Worm (Caenorhabditis elegans) whole organism, late embryonic: Measurements from ENCODE around the gene nhl-2.

Experiments used
- Y22D7AL.16 ChIP-seq: sonication (generic microtip); optimal IDR thresholded peaks from 2 replicates; lab custom pipeline; 2016; ENCODE audit warnings: missing genetic modification characterization, missing compliant biosample characterization
- ahr-1 ChIP-seq: sonication (generic microtip); optimal IDR thresholded peaks from 2 replicates; lab custom pipeline; 2016; ENCODE audit warnings: missing genetic modification characterization, missing compliant biosample characterization
- ceh-18 ChIP-seq: sonication (generic microtip); optimal IDR thresholded peaks from 2 replicates; lab custom pipeline; 2016; ENCODE audit warnings: missing genetic modification characterization, missing compliant biosample characterization
- ceh-19 ChIP-seq: fragments of 200-800 bp; sonication (Bioruptor generic); optimal IDR thresholded peaks from 2 replicates; lab custom pipeline; 2018; ENCODE audit warnings: mild to moderate bottlenecking, missing genetic modification characterization, missing compliant biosample characterization
- ceh-2 ChIP-seq: sonication (generic microtip); optimal IDR thresholded peaks from 2 replicates; lab custom pipeline; 2016; ENCODE audit warnings: missing genotype, missing genetic modification characterization, missing compliant biosample characterization
- ceh-30 ChIP-seq: fragments of 150-350 bp; optimal IDR thresholded peaks from 2 replicates; lab custom pipeline; 2014; ENCODE audit warnings: missing biosample characterization, missing genetic modification characterization
- ceh-31 ChIP-seq: sonication (generic microtip); optimal IDR thresholded peaks from 2 replicates; lab custom pipeline; 2016; ENCODE audit warnings: missing genetic modification characterization, missing compliant biosample characterization
- ceh-45 ChIP-seq: fragments of 200-800 bp; sonication (Bioruptor generic); IDR thresholded peaks from 2 replicates; pipeline ENCODE4 v1.3.6; 2022; ENCODE audit warnings: missing genetic modification reagents, missing genetic modification characterization, missing compliant biosample characterization
- ceh-48 ChIP-seq: sonication (generic microtip); optimal IDR thresholded peaks from 2 replicates; lab custom pipeline; 2016; ENCODE audit warnings: missing genetic modification characterization, inconsistent platforms, missing compliant biosample characterization
- ceh-9 ChIP-seq: sonication (generic microtip); optimal IDR thresholded peaks from 2 replicates; lab custom pipeline; 2016; ENCODE audit warnings: mild to moderate bottlenecking, missing genetic modification characterization, inconsistent platforms, missing compliant biosample characterization
- che-1 ChIP-seq: sonication (generic microtip); optimal IDR thresholded peaks from 2 replicates; lab custom pipeline; 2016; ENCODE audit warnings: mild to moderate bottlenecking, missing genetic modification characterization, missing compliant biosample characterization
- dve-1 ChIP-seq: sonication (generic microtip); optimal IDR thresholded peaks from 2 replicates; lab custom pipeline; 2017; ENCODE audit warnings: antibody characterized with exemption, mild to moderate bottlenecking, missing genetic modification characterization, missing compliant biosample characterization
- elt-2 ChIP-seq: sonication (generic microtip); optimal IDR thresholded peaks from 2 replicates; lab custom pipeline; 2016; ENCODE audit warnings: missing genetic modification reagents, missing genetic modification characterization, missing compliant biosample characterization
- ets-4 ChIP-seq: sonication (generic microtip); optimal IDR thresholded peaks from 2 replicates; lab custom pipeline; 2016; ENCODE audit warnings: missing genetic modification characterization, missing compliant biosample characterization
- fax-1 ChIP-seq: sonication (generic microtip); optimal IDR thresholded peaks from 2 replicates; lab custom pipeline; 2016; ENCODE audit warnings: missing genotype, missing genetic modification characterization, missing compliant biosample characterization
- fkh-6 ChIP-seq: sonication (generic microtip); optimal IDR thresholded peaks from 2 replicates; lab custom pipeline; 2016; ENCODE audit warnings: missing genetic modification characterization, missing compliant biosample characterization
- hlh-15 ChIP-seq: sonication (generic microtip); optimal IDR thresholded peaks from 2 replicates; lab custom pipeline; 2016; ENCODE audit warnings: missing genetic modification characterization, missing compliant biosample characterization
- hlh-30 ChIP-seq: sonication (generic microtip); optimal IDR thresholded peaks from 2 replicates; lab custom pipeline; 2017; ENCODE audit warnings: antibody characterized with exemption, missing genetic modification characterization, missing compliant biosample characterization; ENCODE audit not compliant: insufficient read depth
- mec-3 ChIP-seq: sonication (generic microtip); optimal IDR thresholded peaks from 2 replicates; lab custom pipeline; 2016; ENCODE audit warnings: borderline replicate concordance, missing genetic modification characterization, missing compliant biosample characterization
- nfya-1 ChIP-seq: sonication (generic microtip); optimal IDR thresholded peaks from 2 replicates; lab custom pipeline; 2017; ENCODE audit warnings: missing genetic modification characterization, mild to moderate bottlenecking, missing compliant biosample characterization, antibody characterized with exemption, moderate library complexity
- nhr-232 ChIP-seq: sonication (generic microtip); optimal IDR thresholded peaks from 2 replicates; lab custom pipeline; 2016; ENCODE audit warnings: missing genetic modification characterization, missing compliant biosample characterization
- npax-4 ChIP-seq: sonication (generic microtip); optimal IDR thresholded peaks from 2 replicates; lab custom pipeline; 2016; ENCODE audit warnings: missing genetic modification characterization, missing compliant biosample characterization
- odd-2 ChIP-seq: sonication (generic microtip); optimal IDR thresholded peaks from 2 replicates; lab custom pipeline; 2017; ENCODE audit warnings: antibody characterized with exemption, mild to moderate bottlenecking, missing genetic modification characterization, missing compliant biosample characterization
- pag-3 ChIP-seq: sonication (generic microtip); optimal IDR thresholded peaks from 2 replicates; lab custom pipeline; 2016; ENCODE audit warnings: missing compliant biosample characterization, missing genetic modification characterization, borderline replicate concordance
- pat-9 ChIP-seq: fragments of 200-800 bp; sonication (Bioruptor generic); optimal IDR thresholded peaks from 2 replicates; lab custom pipeline; 2018; ENCODE audit warnings: mild to moderate bottlenecking, missing genetic modification characterization, moderate library complexity, missing compliant biosample characterization
- pros-1 ChIP-seq: fragments of 150-350 bp; optimal IDR thresholded peaks from 2 replicates; lab custom pipeline; 2014; ENCODE audit warnings: missing biosample characterization, missing genetic modification reagents, missing genetic modification characterization
- syd-9 ChIP-seq: sonication (generic microtip); optimal IDR thresholded peaks from 2 replicates; lab custom pipeline; 2016; ENCODE audit warnings: mild to moderate bottlenecking, missing genetic modification characterization, moderate library complexity, missing compliant biosample characterization
- tbx-7 ChIP-seq: sonication (generic microtip); optimal IDR thresholded peaks from 2 replicates; lab custom pipeline; 2016; ENCODE audit warnings: missing genotype, missing genetic modification characterization, missing compliant biosample characterization
- ttx-3 ChIP-seq: sonication (generic microtip); optimal IDR thresholded peaks from 2 replicates; lab custom pipeline; 2016; ENCODE audit warnings: missing genetic modification reagents, missing genetic modification characterization, missing compliant biosample characterization
- unc-86 ChIP-seq: sonication (generic microtip); optimal IDR thresholded peaks from 2 replicates; lab custom pipeline; 2016; ENCODE audit warnings: missing genetic modification characterization, missing compliant biosample characterization
- zip-5 ChIP-seq: sonication (generic microtip); optimal IDR thresholded peaks from 2 replicates; lab custom pipeline; 2016; ENCODE audit warnings: missing genetic modification characterization, missing compliant biosample characterization
- ztf-16 ChIP-seq: sonication (generic microtip); optimal IDR thresholded peaks from 2 replicates; lab custom pipeline; 2017; ENCODE audit warnings: missing genetic modification characterization, missing compliant biosample characterization

nhl-2 gene

DNA sequence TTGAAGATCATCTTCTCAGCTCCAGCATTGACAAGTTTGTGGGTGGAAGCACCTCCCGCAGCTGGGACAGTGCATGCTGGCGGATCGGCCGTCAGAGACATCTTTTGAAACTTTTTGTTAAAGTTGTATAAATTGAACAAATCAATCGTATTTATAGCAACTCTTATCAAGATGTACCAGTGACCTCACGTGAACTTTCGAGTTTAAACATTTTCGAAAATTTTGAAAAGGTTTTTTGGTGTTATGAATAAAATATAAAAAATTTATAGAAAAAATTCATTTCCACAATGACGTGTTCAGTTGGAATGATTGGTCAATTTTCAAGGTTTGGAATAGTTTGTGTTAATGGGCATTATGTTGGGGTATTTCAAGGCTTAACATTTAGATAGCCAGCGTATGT, 30.2 kb downstream of the nhl-2 start, which contains the start of the genes msd-4 and C35D10.3:
Gene msd-4, minus strand, starts transcription at position 101 of the 400 bp plus-strand sequence.
Gene C35D10.3, plus strand, starts transcription at position 279 of the 400 bp plus-strand sequence.
- TF ChIP-seq mec-3 (tag; lab: Kevin White, UChicago): no peak

DNA sequence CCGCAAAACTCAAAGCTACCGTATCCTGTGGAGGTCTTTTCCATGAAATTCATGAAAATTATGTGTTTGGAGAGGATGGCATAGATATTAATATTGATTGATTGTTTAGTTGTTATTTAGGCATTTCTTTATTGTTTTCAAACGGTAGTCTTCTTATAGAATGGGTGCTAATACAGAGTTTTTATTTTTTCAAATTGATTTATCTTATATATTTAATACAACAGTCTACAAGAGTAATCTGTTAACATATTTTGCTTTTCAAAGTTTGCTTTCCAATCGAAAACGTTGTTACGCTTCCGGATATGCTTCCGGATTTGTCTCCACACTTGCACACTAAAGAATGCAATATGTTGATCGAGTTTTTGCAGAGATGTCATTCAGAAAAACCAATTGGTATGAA, 32.1 kb downstream of the nhl-2 start, which contains the start of gene C35D10.17:
Gene C35D10.17, plus strand, starts transcription at position 301 of the 400 bp plus-strand sequence.
- no peak for TF ChIP-seq ceh-19
- TF ChIP-seq che-1 (tag; lab: Kevin White, UChicago): no peak
- TF ChIP-seq pros-1 (tag; lab: Kevin White, UChicago): no peak

DNA sequence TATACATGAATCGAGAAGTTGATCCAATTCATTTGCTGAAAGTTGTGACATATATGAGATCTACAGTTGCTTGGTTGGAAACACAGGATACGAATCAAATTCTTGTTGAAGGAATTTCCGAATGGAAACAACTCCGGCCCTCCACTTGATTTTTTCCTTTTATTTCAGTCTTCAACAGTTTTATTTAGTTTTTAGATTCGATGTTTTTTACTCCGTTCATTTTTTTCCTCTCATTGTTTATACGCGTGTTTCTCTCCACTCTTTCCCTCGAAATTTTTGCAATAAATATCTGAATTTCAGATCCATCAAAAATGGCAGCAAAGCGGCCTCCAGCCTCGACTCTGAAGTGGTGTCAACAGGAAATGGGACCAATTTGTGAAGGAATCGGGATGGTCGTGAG, 35.8 kb downstream of the nhl-2 start, which contains the start of gene coq-8:
Gene coq-8, plus strand, starts transcription at position 301 of the 400 bp plus-strand sequence.
- TF ChIP-seq unc-86 (tag; lab: Kevin White, UChicago) (no peak), nhr-232 (no peak), odd-2 (tag; lab: Kevin White, UChicago) (no peak), ceh-45 (GFP tag; lab: Robert Waterston, UW) (no peak), mec-3 (tag; lab: Kevin White, UChicago) (no peak), ceh-19 (no peak), pag-3 (no peak), ttx-3 (tag; lab: Kevin White, UChicago) (no peak), ceh-18 (tag; lab: Kevin White, UChicago) (no peak), hlh-30 (tag; lab: Kevin White, UChicago) (no peak), syd-9 (tag; lab: Kevin White, UChicago) (no peak)

DNA sequence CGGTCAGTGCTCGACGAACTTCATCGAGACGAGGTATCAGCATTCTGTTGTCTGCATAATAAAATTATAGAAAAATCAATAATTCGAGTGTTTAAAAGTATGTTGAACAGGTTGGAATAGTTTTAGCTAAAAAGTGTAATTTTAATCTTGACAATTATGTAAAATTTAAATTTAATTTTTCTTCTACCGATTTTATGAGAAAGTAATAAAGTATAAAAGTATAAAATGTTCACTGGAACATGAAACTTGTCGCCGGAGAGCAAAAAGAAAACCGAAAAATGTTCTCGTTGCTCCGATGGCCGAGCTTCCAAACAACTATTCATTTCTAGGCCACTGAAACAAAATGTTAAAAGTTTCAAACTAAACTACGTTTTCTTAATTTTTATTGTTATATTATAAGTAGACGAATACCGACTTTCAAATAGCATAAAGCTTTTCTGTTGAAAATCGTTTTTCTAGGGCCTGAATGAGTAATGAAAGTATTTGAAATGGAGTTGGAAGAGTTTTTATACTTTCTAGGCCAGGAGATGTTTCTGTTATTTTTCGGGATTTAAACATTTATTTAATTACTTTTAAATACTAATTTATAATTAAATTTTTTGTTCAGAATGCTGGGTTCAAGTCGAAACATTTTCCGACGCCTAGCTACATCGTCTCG, 37.0 kb downstream of the nhl-2 start, which contains the start of the genes C35D10.10 and C35D10.5:
Gene C35D10.10, minus strand, starts transcription at position 51 of the 658 bp plus-strand sequence.
Gene C35D10.5, plus strand, starts transcription at position 608 of the 658 bp plus-strand sequence.
- TF ChIP-seq tbx-7 (tag; lab: Kevin White, UChicago) (peak; percentile 28), zip-5 (tag; lab: Kevin White, UChicago) (peak; percentile 31), ceh-19 (no peak), ceh-48 (tag; lab: Kevin White, UChicago) (no peak), dve-1 (tag; lab: Kevin White, UChicago) (no peak), fkh-6 (tag; lab: Kevin White, UChicago) (no peak), ceh-31 (tag; lab: Kevin White, UChicago) (peak; percentile 37), hlh-15 (tag; lab: Kevin White, UChicago) (no peak), ets-4 (tag; lab: Kevin White, UChicago) (peak; percentile 83), elt-2 (tag; lab: Kevin White, UChicago) (peak; percentile 13), ceh-2 (tag; lab: Kevin White, UChicago) (peak; percentile 66), fax-1 (tag; lab: Kevin White, UChicago) (no peak)

DNA sequence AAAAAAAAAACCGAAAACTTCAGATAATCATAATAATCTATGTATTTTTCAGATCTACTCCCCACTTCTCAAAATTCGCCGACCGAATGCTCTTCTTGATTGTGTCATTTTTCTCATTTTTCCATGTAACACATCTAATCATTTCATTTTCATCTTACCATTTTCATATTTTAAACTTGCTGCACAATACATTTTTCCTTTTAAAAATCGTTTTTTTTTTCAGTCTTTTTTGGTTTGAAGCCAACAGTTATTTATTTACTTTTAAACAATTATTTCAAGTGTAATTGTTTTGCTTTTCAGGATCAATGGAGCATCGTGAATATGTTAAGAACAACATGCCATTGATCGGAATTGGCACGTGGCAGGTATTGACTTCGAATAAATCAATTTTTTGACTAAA, 39.8 kb downstream of the nhl-2 start, which contains the start of gene C35D10.6:
Gene C35D10.6, plus strand, starts transcription at position 301 of the 400 bp plus-strand sequence.
- TF ChIP-seq pat-9 (tag; lab: Kevin White, UChicago) (no peak), ahr-1 (no peak)
- TF ChIP-seq, all 69 proteins: peak for 0

DNA sequence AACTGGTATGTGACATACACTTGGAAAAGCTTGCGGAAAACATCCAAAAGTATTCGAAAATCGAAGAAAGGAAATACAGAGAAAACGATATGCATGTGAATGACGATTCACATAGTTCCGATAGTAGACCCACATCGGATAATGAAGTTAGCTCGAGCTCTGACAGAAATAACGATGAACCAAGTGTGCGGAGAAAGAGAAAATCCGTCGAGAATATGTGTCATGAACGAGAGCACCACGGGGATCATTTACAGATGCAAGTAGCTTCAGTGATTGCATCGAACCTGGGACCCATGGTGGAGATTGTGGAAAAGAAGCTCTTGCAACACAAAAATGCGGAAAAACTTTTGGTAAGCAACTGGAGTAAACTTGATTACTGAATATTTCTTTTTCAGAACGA, 41.9 kb downstream of the nhl-2 start:
- TF ChIP-seq nfya-1 (tag; lab: Kevin White, UChicago): no peak

DNA sequence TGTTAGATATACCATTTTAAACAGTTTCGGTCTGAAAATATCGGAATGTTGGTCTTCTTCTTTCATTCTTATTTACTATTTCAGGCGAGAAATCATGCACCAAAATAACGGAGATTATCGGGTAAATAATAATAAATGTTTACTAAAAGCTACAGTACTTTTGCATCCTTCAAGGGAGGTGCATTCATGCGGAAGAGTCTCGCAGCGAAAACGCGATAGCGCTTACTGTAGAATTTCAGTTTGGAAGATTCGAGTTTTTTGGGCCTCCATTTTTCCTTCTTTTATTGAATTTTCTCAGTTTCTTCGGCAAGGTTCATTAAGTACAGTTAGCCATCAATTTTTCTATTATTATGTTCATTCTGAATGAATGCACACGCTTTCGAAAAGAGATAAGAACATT, 42.8 kb downstream of the nhl-2 start, which contains the start of gene C35D10.7:
Gene C35D10.7, plus strand, starts transcription at position 85 of the 400 bp plus-strand sequence.
- no peak for TF ChIP-seq ceh-30 (tag; lab: Kevin White, UChicago)
- no peak for TF ChIP-seq npax-4 (tag; lab: Kevin White, UChicago)
- TF ChIP-seq ztf-16 (tag; lab: Kevin White, UChicago): no peak
- no peak for TF ChIP-seq ceh-9
- no peak for TF ChIP-seq Y22D7AL.16 (tag; lab: Kevin White, UChicago)
- TF ChIP-seq ceh-48 (tag; lab: Kevin White, UChicago): no peak
- no peak for TF ChIP-seq fax-1 (tag; lab: Kevin White, UChicago)
